Fruit fly (Drosophila melanogaster) S2 (cell line): ENCODE data around the gene Oseg2.

ENCODE experiments used
- CG8478 ChIP-seq: fragments of >200 bp; optimal IDR thresholded peaks from 2 replicates; lab custom pipeline; 2018
- CTCF ChIP-seq, 2 experiments: fragments of >200 bp; optimal IDR thresholded peaks; 2 replicates each; lab custom pipeline; 2018

- no peak for TF ChIP-seq CG8478 (lab: Kevin White, UChicago)
- no peak for TF ChIP-seq CTCF (optimal IDR thresholded peaks at IDR 0.05; lab: Kevin White, UChicago)
Observed at dm6 chr3L:2255775-2256174, 26.3 kb downstream of the Oseg2 start.
